Fruit fly (Drosophila melanogaster): Measurements from ENCODE around the gene CG14631.
A peak's percentile ranks its signal among the peaks of the same experiment; 100 is the strongest.

Gene CG14631

DNA sequence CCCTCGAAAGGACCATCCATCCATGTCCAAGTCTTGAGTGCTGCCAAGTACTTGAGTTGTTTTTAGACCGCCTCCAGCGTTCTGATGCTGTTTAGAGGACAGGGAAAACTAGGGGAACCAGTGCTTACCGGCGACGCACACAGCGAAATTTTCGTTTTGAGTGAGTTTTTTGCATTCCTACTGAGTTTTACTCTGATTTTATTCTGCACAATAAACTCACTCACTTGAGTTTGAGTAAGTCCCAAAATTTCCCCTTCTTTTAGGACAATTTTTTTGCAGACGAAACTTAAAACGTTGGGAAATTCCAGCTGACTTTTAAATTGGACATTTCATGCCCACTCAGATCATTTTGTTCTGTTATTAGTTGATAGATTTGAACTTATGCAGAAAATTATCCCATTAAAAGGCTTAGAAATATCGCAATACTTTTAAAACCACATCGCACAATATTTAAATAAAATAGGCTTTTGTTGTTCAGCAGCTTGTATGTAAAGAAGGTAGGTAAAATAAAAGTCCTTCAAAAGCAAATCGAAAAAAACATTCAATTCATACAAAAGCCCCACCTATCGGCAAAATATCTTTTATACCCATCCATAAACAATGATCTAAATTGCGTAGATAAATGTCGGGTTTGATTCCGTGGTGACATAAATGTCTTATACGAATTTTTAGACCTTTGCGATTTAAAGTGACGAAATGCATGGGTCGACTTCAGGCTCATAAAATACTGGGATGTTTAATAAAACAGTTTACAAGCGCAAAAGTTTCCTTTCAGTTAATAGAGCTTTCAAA lies 2.2 kb upstream of the CG14631 start:
- TF ChIP-seq CG11617 (GFP tag; optimal IDR thresholded peaks at IDR 0.05) (no peak), CG33017 (tag; optimal IDR thresholded peaks at IDR 0.05) (no peak), CG7101 (tag; optimal IDR thresholded peaks at IDR 0.05) (no peak), pad (GFP tag; optimal IDR thresholded peaks at IDR 0.05) (peak; percentile 83), Mnt (GFP tag; optimal IDR thresholded peaks at IDR 0.05) (no peak), ovo (GFP tag; optimal IDR thresholded peaks at IDR 0.05) (no peak), Hr96 (GFP tag; optimal IDR thresholded peaks at IDR 0.05) (no peak)

DNA sequence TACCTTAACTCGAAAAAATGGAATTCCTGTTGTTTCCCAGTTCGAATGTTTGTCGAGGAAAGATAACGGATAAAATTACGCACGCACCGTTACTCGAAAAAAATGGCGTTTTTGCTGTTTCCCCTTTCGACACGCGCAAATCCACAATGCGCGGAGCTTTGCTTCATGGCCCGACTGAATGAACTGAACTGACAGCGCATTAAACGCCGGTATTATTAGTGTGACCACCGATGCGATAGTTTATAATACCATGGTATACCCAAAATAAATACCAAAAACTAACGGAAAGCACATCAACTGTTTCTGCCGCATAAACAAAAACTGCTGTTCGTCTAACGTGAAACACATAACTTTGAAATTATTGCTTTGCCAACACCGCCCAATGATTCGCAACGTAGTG lies 14.7 kb downstream of the CG14631 start, which contains the start of the genes CG32814, CG11638 and CG3021:
Gene CG32814 (minus strand): TSS at position 190 of the 400 bp plus-strand sequence.
Gene CG11638 (minus strand): TSS at position 193 of the 400 bp plus-strand sequence.
Gene CG3021 (plus strand): TSS at position 281 of the 400 bp plus-strand sequence.
- TF ChIP-seq kay (GFP tag; ENCODE audit: borderline replicate concordance) (no peak), CG7045 (GFP tag; optimal IDR thresholded peaks at IDR 0.05) (no peak), Hr96 (GFP tag; optimal IDR thresholded peaks at IDR 0.05) (no peak), ovo (GFP tag; optimal IDR thresholded peaks at IDR 0.05) (peak; percentile 84), Mnt (GFP tag; optimal IDR thresholded peaks at IDR 0.05) (peak; percentile 27), CG14711 (tag; optimal IDR thresholded peaks at IDR 0.05) (peak; percentile 30), Clk (GFP tag; optimal IDR thresholded peaks at IDR 0.05) (no peak), CG7101 (tag; optimal IDR thresholded peaks at IDR 0.05) (peak; percentile 3), pad (GFP tag; optimal IDR thresholded peaks at IDR 0.05) (peak; percentile 19), cic (GFP tag; optimal IDR thresholded peaks at IDR 0.05) (no peak), bab1 (GFP tag; optimal IDR thresholded peaks at IDR 0.05) (peak; percentile 60), tj (GFP tag; optimal IDR thresholded peaks at IDR 0.05) (peak; percentile 84), CG1620 (GFP tag; optimal IDR thresholded peaks at IDR 0.05) (peak; percentile 13), cnc (optimal IDR thresholded peaks at IDR 0.05) (no peak), CG33017 (tag; optimal IDR thresholded peaks at IDR 0.05) (no peak), CG11617 (GFP tag; optimal IDR thresholded peaks at IDR 0.05) (peak; percentile 15), CG5204 (GFP tag; optimal IDR thresholded peaks at IDR 0.05) (no peak), toe (GFP tag; optimal IDR thresholded peaks at IDR 0.05) (no peak), Crg-1 (GFP tag; optimal IDR thresholded peaks at IDR 0.05) (no peak), CG12768 (GFP tag; optimal IDR thresholded peaks at IDR 0.05) (no peak)

DNA sequence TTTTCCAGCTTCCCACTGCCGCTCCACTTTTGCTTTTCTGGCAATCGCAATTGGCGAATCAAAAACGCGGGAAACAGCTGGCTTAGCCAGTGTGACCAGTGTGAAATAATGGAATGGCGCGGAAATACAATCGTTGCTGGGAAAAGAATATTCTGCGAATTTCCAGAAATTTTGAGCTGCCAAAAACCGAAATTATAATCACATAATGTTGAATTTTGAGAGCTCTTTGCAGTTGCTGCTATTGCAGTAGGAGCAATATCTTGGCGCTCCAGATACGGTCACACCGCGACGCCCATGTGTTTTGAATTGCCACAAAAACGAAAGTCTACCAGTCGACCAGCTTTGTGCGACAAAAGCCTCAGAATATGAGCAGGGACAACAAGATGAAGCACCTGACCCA lies 18.6 kb downstream of the CG14631 start, which contains the start of the genes Cdc45 and Rpp21:
Gene Cdc45 (minus strand): TSS at position 79 of the 400 bp plus-strand sequence.
Gene Rpp21 (plus strand): TSS at position 281 of the 400 bp plus-strand sequence.
- TF ChIP-seq CG1620 (GFP tag; optimal IDR thresholded peaks at IDR 0.05) (no peak), CG5204 (GFP tag; optimal IDR thresholded peaks at IDR 0.05) (no peak), tj (GFP tag; optimal IDR thresholded peaks at IDR 0.05) (peak; percentile 36), CG12768 (GFP tag; optimal IDR thresholded peaks at IDR 0.05) (no peak), CG33017 (tag; optimal IDR thresholded peaks at IDR 0.05) (no peak), CG14711 (tag; optimal IDR thresholded peaks at IDR 0.05) (peak; percentile 21), bab1 (GFP tag; optimal IDR thresholded peaks at IDR 0.05) (peak; percentile 35), Mnt (GFP tag; optimal IDR thresholded peaks at IDR 0.05) (peak; percentile 59), toe (GFP tag; optimal IDR thresholded peaks at IDR 0.05) (no peak), Hr96 (GFP tag; optimal IDR thresholded peaks at IDR 0.05) (no peak), ovo (GFP tag; optimal IDR thresholded peaks at IDR 0.05) (no peak)

DNA sequence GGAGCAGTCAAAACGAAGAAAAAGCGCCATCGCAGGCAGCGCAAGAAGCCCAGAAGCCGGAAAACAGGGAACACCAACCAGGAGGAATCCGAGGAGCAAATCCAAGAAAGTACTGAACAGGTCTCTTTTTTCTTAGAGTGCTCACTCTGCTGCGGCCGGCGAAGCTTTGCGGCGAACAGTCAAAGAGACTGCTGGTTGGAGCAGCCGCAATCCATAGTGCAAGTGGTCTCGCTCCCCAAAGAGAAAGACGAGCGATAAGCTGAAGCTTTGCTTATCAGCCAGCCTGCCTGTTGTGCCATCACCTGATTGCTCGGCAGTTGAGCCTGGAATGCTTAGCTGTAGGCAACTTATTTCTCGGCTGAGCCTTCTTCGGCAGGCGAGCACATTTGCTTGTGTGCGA lies 19.4 kb downstream of the CG14631 start, which contains the start of gene CG14630:
Gene CG14630 (plus strand): TSS at position 301 of the 400 bp plus-strand sequence.
- TF ChIP-seq CG12768 (GFP tag; optimal IDR thresholded peaks at IDR 0.05) = peak; percentile 53
- TF ChIP-seq Hr96 (GFP tag; optimal IDR thresholded peaks at IDR 0.05) = peak; percentile 37
- peak; percentile 12 for TF ChIP-seq pad (GFP tag; optimal IDR thresholded peaks at IDR 0.05)
- peak; percentile 13 for TF ChIP-seq CG1620 (GFP tag; optimal IDR thresholded peaks at IDR 0.05)
- no peak for TF ChIP-seq CG14711 (tag; optimal IDR thresholded peaks at IDR 0.05)

DNA sequence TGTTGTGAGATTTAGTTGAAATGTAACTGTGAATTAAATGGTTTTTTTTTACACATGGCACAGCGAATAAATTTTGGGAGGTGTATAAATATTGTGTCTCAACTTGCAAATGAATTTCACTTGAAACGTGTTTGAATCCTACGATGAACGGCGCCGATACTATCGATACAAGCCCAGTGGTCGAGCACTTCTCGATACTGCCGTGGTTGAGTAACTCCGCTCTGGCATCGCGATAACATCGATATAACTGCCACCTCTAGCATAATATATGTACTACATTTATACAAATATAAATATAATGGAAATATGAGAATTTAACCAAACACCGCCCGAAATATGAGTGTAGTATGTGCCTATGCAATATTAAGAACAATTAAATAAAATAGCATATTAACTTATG lies 21.2 kb downstream of the CG14631 start:
- TF ChIP-seq bab1 (GFP tag; optimal IDR thresholded peaks at IDR 0.05) (peak; percentile 78), Mnt (GFP tag; optimal IDR thresholded peaks at IDR 0.05) (peak; percentile 54), pad (GFP tag; optimal IDR thresholded peaks at IDR 0.05) (peak; percentile 7), CG33017 (tag; optimal IDR thresholded peaks at IDR 0.05) (no peak), toe (GFP tag; optimal IDR thresholded peaks at IDR 0.05) (peak; percentile 45), CG1620 (GFP tag; optimal IDR thresholded peaks at IDR 0.05) (peak; percentile 63), CG7045 (GFP tag; optimal IDR thresholded peaks at IDR 0.05) (no peak), cic (GFP tag; optimal IDR thresholded peaks at IDR 0.05) (no peak), CG12768 (GFP tag; optimal IDR thresholded peaks at IDR 0.05) (no peak), kay (GFP tag; ENCODE audit: borderline replicate concordance) (no peak), Crg-1 (GFP tag; optimal IDR thresholded peaks at IDR 0.05) (peak; percentile 38), ovo (GFP tag; optimal IDR thresholded peaks at IDR 0.05) (peak; percentile 43), cnc (optimal IDR thresholded peaks at IDR 0.05) (no peak), Clk (GFP tag; optimal IDR thresholded peaks at IDR 0.05) (no peak), tj (GFP tag; optimal IDR thresholded peaks at IDR 0.05) (no peak), Hr96 (GFP tag; optimal IDR thresholded peaks at IDR 0.05) (peak; percentile 49), CG5204 (GFP tag; optimal IDR thresholded peaks at IDR 0.05) (no peak), CG11617 (GFP tag; optimal IDR thresholded peaks at IDR 0.05) (no peak), CG14711 (tag; optimal IDR thresholded peaks at IDR 0.05) (no peak), CG7101 (tag; optimal IDR thresholded peaks at IDR 0.05) (peak; percentile 20)
